Fruit fly (Drosophila melanogaster): Measurements from ENCODE around the gene CG5646.

DNA sequence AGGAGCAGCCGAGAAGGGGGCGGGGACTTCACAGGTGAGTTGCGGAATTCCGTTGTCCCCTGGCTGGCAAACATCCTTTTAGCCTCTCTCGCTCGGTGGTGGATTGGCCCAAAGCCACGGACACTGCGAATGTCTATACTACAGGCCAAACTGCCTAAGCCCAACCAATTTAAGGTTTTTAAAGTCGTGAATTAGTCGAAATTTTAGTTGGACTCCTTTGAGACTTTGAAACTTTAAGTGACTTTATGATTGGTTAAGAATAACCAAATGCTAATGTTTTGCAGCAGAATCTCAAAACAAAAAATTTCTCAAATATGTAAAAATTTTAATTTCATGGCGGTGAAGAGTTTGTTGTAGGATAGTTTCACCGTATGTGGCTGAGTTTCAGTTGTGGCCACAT is 47.4 kb upstream of the CG5646 start:
- no peak for TF ChIP-seq psq (optimal IDR thresholded peaks at IDR 0.05)
- no peak for TF ChIP-seq usp (GFP tag; optimal IDR thresholded peaks at IDR 0.05)
- TF ChIP-seq Dll (optimal IDR thresholded peaks at IDR 0.05), result no peak
